Worm (Caenorhabditis elegans) whole organism, L1 larva: ENCODE results near the gene B0250.18.

Experiments used
- C04F5.9 ChIP-seq: sonication (generic microtip); optimal IDR thresholded peaks from 2 replicates; lab custom pipeline; 2016; ENCODE audit warnings: missing genetic modification characterization, missing compliant biosample characterization
- C16A3.4 ChIP-seq: fragments of 150-350 bp; optimal IDR thresholded peaks from 2 replicates; lab custom pipeline; 2014; ENCODE audit warnings: missing biosample characterization, missing genetic modification characterization
- C34B4.2 ChIP-seq: sonication (generic microtip); optimal IDR thresholded peaks from 2 replicates; lab custom pipeline; 2017; ENCODE audit warnings: mild to moderate bottlenecking, missing genetic modification characterization, missing compliant biosample characterization
- aha-1 ChIP-seq: fragments of 150-350 bp; optimal IDR thresholded peaks from 2 replicates; lab custom pipeline; 2014; ENCODE audit warnings: missing biosample characterization, missing genetic modification characterization
- alr-1 ChIP-seq: fragments of 200-800 bp; sonication (Bioruptor generic); optimal IDR thresholded peaks from 2 replicates; lab custom pipeline; 2018; ENCODE audit warnings: borderline replicate concordance, mild to moderate bottlenecking, missing genetic modification characterization, missing compliant biosample characterization
- aly-2 ChIP-seq: fragments of 150-350 bp; optimal IDR thresholded peaks from 2 replicates; lab custom pipeline; 2014; ENCODE audit warnings: missing biosample characterization, missing genetic modification characterization
- ama-1 ChIP-seq: fragments of 150-350 bp; optimal IDR thresholded peaks from 2 replicates; lab custom pipeline; 2014
- ceh-8 ChIP-seq: fragments of 200-800 bp; sonication (Bioruptor generic); optimal IDR thresholded peaks from 2 replicates; lab custom pipeline; 2018; ENCODE audit warnings: mild to moderate bottlenecking, missing genetic modification characterization, moderate library complexity, missing compliant biosample characterization
- ceh-82 ChIP-seq, 3 experiments: fragments of 150-350 bp in 1 of 3; sonication (generic microtip) in 2 of 3; optimal IDR thresholded peaks; 2 replicates each; lab custom pipeline; 2014 to 2017; ENCODE audit warnings: missing biosample characterization in 3 of 3, missing genetic modification characterization in 3 of 3
- ceh-90 ChIP-seq: sonication (generic microtip); optimal IDR thresholded peaks from 2 replicates; lab custom pipeline; 2016; ENCODE audit warnings: missing genetic modification characterization, missing compliant biosample characterization
- ces-1 ChIP-seq: fragments of 150-350 bp; optimal IDR thresholded peaks from 2 replicates; lab custom pipeline; 2014; ENCODE audit warnings: missing biosample characterization, missing genetic modification reagents, missing genetic modification characterization
- dsc-1 ChIP-seq: sonication (generic microtip); optimal IDR thresholded peaks from 2 replicates; lab custom pipeline; 2016; ENCODE audit warnings: mild to moderate bottlenecking, missing genetic modification characterization, missing compliant biosample characterization
- efl-1 ChIP-seq, 4 experiments: fragments of 150-350 bp; optimal IDR thresholded peaks in 3 of 4; peaks in 1 of 4; 1 replicate in 1 of 4; 2 replicates in 3 of 4; lab custom pipeline; 2014; ENCODE audit warnings: missing biosample characterization in 2 of 4, missing genetic modification characterization in 2 of 4, missing genetic modification reagents in 2 of 4
- efl-3 ChIP-seq: fragments of 200-800 bp; sonication (Bioruptor generic); optimal IDR thresholded peaks from 2 replicates; lab custom pipeline; 2018; ENCODE audit warnings: mild to moderate bottlenecking, missing genetic modification characterization, missing compliant biosample characterization
- ets-5 ChIP-seq: fragments of 200-800 bp; sonication (Bioruptor generic); IDR thresholded peaks from 2 replicates; pipeline ENCODE4 v1.3.6; 2022; ENCODE audit warnings: missing genetic modification characterization, missing compliant biosample characterization
- fkh-4 ChIP-seq: sonication (generic microtip); optimal IDR thresholded peaks from 2 replicates; lab custom pipeline; 2016; ENCODE audit warnings: missing compliant biosample characterization, missing genetic modification characterization, borderline replicate concordance
- fkh-8 ChIP-seq: sonication (generic microtip); optimal IDR thresholded peaks from 2 replicates; lab custom pipeline; 2016; ENCODE audit warnings: mild to moderate bottlenecking, missing genetic modification characterization, missing compliant biosample characterization
- fos-1 ChIP-seq: fragments of 150-350 bp; optimal IDR thresholded peaks from 2 replicates; lab custom pipeline; 2014; ENCODE audit warnings: missing biosample characterization, missing genetic modification characterization
- grh-1 ChIP-seq: fragments of 200-800 bp; sonication (Bioruptor generic); IDR thresholded peaks from 2 replicates; pipeline ENCODE4 v1.3.6; 2022; ENCODE audit warnings: missing genetic modification reagents, missing genetic modification characterization, missing compliant biosample characterization
- irx-1 ChIP-seq: sonication (generic microtip); optimal IDR thresholded peaks from 2 replicates; lab custom pipeline; 2016; ENCODE audit warnings: missing genetic modification characterization, missing compliant biosample characterization
- isw-1 ChIP-seq: fragments of 200-800 bp; sonication (Bioruptor generic); IDR thresholded peaks from 2 replicates; pipeline ENCODE4 v1.3.6; 2022; ENCODE audit warnings: missing genetic modification characterization, missing compliant biosample characterization
- lin-13 ChIP-seq: fragments of 150-350 bp; optimal IDR thresholded peaks from 2 replicates; lab custom pipeline; 2014; ENCODE audit warnings: missing biosample characterization, missing genetic modification reagents, missing genetic modification characterization
- lin-14 ChIP-seq: fragments of 200-800 bp; sonication (Bioruptor generic); optimal IDR thresholded peaks from 2 replicates; lab custom pipeline; 2018; ENCODE audit warnings: mild to moderate bottlenecking, missing genetic modification characterization, moderate library complexity, missing compliant biosample characterization
- lin-35 ChIP-seq, 2 experiments: fragments of 150-350 bp; optimal IDR thresholded peaks; 2 replicates each; lab custom pipeline; 2014; ENCODE audit warnings: missing biosample characterization in 2 of 2, missing genetic modification characterization in 2 of 2, missing genetic modification reagents in 2 of 2
- lsy-2 ChIP-seq, 2 experiments: fragments of 150-350 bp; optimal IDR thresholded peaks; 2 replicates each; lab custom pipeline; 2014; ENCODE audit warnings: missing biosample characterization in 2 of 2, missing genetic modification characterization in 2 of 2
- mab-9 ChIP-seq: fragments of 200-800 bp; sonication (Bioruptor generic); IDR thresholded peaks from 2 replicates; pipeline ENCODE4 v1.3.6; 2022; ENCODE audit warnings: missing genetic modification reagents, missing genetic modification characterization, missing compliant biosample characterization
- mep-1 ChIP-seq: fragments of 150-350 bp; optimal IDR thresholded peaks from 2 replicates; lab custom pipeline; 2014; ENCODE audit warnings: missing biosample characterization, missing genetic modification characterization
- nhr-12 ChIP-seq: sonication (generic microtip); optimal IDR thresholded peaks from 2 replicates; lab custom pipeline; 2017; ENCODE audit warnings: missing biosample characterization, missing genetic modification characterization
- nhr-19 ChIP-seq: fragments of 200-800 bp; sonication (Bioruptor generic); conservative IDR thresholded peaks from 2 replicates; pipeline ENCODE4 v1.3.6; 2022; ENCODE audit warnings: missing genetic modification characterization, missing compliant biosample characterization
- nhr-237 ChIP-seq: fragments of 150-350 bp; optimal IDR thresholded peaks from 2 replicates; lab custom pipeline; 2014; ENCODE audit warnings: missing biosample characterization, missing genetic modification characterization
- nhr-47 ChIP-seq: sonication (generic microtip); optimal IDR thresholded peaks from 2 replicates; lab custom pipeline; 2016; ENCODE audit warnings: mild to moderate bottlenecking, missing genetic modification characterization, moderate library complexity, missing compliant biosample characterization
- nhr-71 ChIP-seq: sonication (generic microtip); optimal IDR thresholded peaks from 2 replicates; lab custom pipeline; 2016; ENCODE audit warnings: mild to moderate bottlenecking, missing genetic modification characterization, moderate library complexity, missing compliant biosample characterization
- nhr-77 ChIP-seq: fragments of 150-350 bp; optimal IDR thresholded peaks from 2 replicates; lab custom pipeline; 2014; ENCODE audit warnings: missing biosample characterization, missing genetic modification characterization
- nhr-85 ChIP-seq: sonication (generic microtip); peaks from one replicate; lab custom pipeline; 2016; ENCODE audit warnings: missing genetic modification characterization, inconsistent platforms, missing compliant biosample characterization
- pag-3 ChIP-seq: sonication (generic microtip); optimal IDR thresholded peaks from 2 replicates; lab custom pipeline; 2017; ENCODE audit warnings: missing genetic modification characterization, mild to moderate bottlenecking, missing compliant biosample characterization, antibody characterized with exemption, borderline replicate concordance; ENCODE audit not compliant: insufficient read depth
- pqm-1 ChIP-seq: sonication (generic microtip); optimal IDR thresholded peaks from 3 replicates; lab custom pipeline; 2017; ENCODE audit warnings: missing biosample characterization, missing genetic modification characterization
- skn-1 ChIP-seq: fragments of 150-350 bp; optimal IDR thresholded peaks from 2 replicates; lab custom pipeline; 2014; ENCODE audit warnings: missing biosample characterization, missing genetic modification characterization
- snpc-4 ChIP-seq: fragments of 150-350 bp; optimal IDR thresholded peaks from 2 replicates; lab custom pipeline; 2014; ENCODE audit warnings: missing biosample characterization, missing genetic modification characterization
- snu-23 ChIP-seq: sonication (generic microtip); optimal IDR thresholded peaks from 2 replicates; lab custom pipeline; 2016; ENCODE audit warnings: missing genetic modification characterization, missing compliant biosample characterization
- sptf-1 ChIP-seq: fragments of 150-350 bp; optimal IDR thresholded peaks from 2 replicates; lab custom pipeline; 2014; ENCODE audit warnings: missing biosample characterization, missing genetic modification characterization
- sup-37 ChIP-seq: fragments of 200-800 bp; sonication (Bioruptor generic); optimal IDR thresholded peaks from 2 replicates; lab custom pipeline; 2018; ENCODE audit warnings: mild to moderate bottlenecking, missing genetic modification characterization, missing compliant biosample characterization
- swsn-7 ChIP-seq: sonication (generic microtip); optimal IDR thresholded peaks from 2 replicates; lab custom pipeline; 2016; ENCODE audit warnings: missing genetic modification characterization, missing compliant biosample characterization
- tbx-2 ChIP-seq: sonication (generic microtip); optimal IDR thresholded peaks from 2 replicates; lab custom pipeline; 2016; ENCODE audit warnings: missing genetic modification characterization, missing compliant biosample characterization
- tlp-1 ChIP-seq: fragments of 150-350 bp; optimal IDR thresholded peaks from 2 replicates; lab custom pipeline; 2014; ENCODE audit warnings: missing biosample characterization, missing genetic modification characterization
- unc-130 ChIP-seq: fragments of 150-350 bp; optimal IDR thresholded peaks from 2 replicates; lab custom pipeline; 2017; ENCODE audit warnings: missing biosample characterization, missing genetic modification characterization, inconsistent platforms
- unc-30 ChIP-seq: sonication (generic microtip); optimal IDR thresholded peaks from 2 replicates; lab custom pipeline; 2017; ENCODE audit warnings: missing biosample characterization, missing genetic modification characterization
- unc-98 ChIP-seq: fragments of 200-800 bp; sonication (Bioruptor generic); IDR thresholded peaks from 2 replicates; pipeline ENCODE4 v1.3.6; 2022; ENCODE audit warnings: missing genetic modification characterization, missing compliant biosample characterization
- vab-15 ChIP-seq: sonication (generic microtip); optimal IDR thresholded peaks from 2 replicates; lab custom pipeline; 2017; ENCODE audit warnings: missing genotype, mild to moderate bottlenecking, missing genetic modification characterization, missing compliant biosample characterization
- xbp-1 ChIP-seq: sonication (generic microtip); optimal IDR thresholded peaks from 2 replicates; lab custom pipeline; 2016; ENCODE audit warnings: missing genetic modification characterization, missing compliant biosample characterization

The B0250.18 gene

DNA sequence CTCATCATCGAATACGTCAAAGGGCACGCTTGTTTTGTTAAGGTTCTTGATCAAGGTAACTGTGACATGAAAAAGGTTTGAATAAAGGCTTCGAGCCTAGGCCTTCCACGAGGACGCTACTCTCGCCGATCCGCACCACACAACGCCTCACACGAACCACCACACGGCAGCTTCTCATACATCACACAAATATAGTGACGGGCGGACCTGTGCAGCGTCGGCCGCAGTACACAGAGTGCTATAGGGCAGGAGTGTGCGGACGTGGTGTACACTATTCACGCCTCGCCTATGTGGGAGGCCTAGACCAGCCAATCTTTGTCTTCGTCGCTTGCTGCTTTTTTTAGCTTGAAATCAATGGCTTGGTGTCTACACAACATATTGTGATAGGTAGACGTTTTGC lies 5.1 kb downstream of the B0250.18 start (continued):
- TF ChIP-seq nhr-12 (tag; lab: Kevin White, UChicago) = no peak
- TF ChIP-seq swsn-7 = peak; percentile 59
- TF ChIP-seq unc-130 (tag; lab: Kevin White, UChicago) = no peak
- TF ChIP-seq efl-3 (GFP tag; lab: Kevin White, UChicago) = no peak
- TF ChIP-seq irx-1 (tag; lab: Kevin White, UChicago) = no peak
- TF ChIP-seq efl-1 (optimal IDR thresholded peaks at IDR 0.05; lab: Kevin White, UChicago) = peak in 1 of 2 experiments; percentile 23
- TF ChIP-seq efl-1 (GFP tag; optimal IDR thresholded peaks at IDR 0.05 in 1 of 2; lab: Kevin White, UChicago) = peak in 1 of 2 experiments; percentile 73
- TF ChIP-seq pqm-1 (tag; lab: Kevin White, UChicago) = no peak
- TF ChIP-seq ces-1 = no peak
- TF ChIP-seq grh-1 = no peak
- TF ChIP-seq vab-15 = no peak
- peak in 1 of 2 experiments; percentile 10 for TF ChIP-seq lin-35 (GFP tag; optimal IDR thresholded peaks at IDR 0.05; lab: Kevin White, UChicago)
- no peak for TF ChIP-seq lin-13 (GFP tag; lab: Kevin White, UChicago)
- peak; percentile 98 for TF ChIP-seq snpc-4
- TF ChIP-seq C04F5.9 = no peak
- no peak for TF ChIP-seq ets-5 (GFP tag; lab: Robert Waterston, UW)
- no peak for TF ChIP-seq C34B4.2
- TF ChIP-seq unc-98 (GFP tag; lab: Robert Waterston, UW) = no peak
- no peak for TF ChIP-seq fkh-8 (tag; lab: Kevin White, UChicago)
- TF ChIP-seq xbp-1 = peak; percentile 13
- TF ChIP-seq nhr-237 = no peak
- peak in 2 of 3 experiments; percentile 16 to 18 for TF ChIP-seq ceh-82 (tag; optimal IDR thresholded peaks at IDR 0.05; lab: Kevin White, UChicago)
- TF ChIP-seq C16A3.4 = no peak
- TF ChIP-seq ceh-8 (GFP tag; lab: Kevin White, UChicago) = no peak
- no peak for TF ChIP-seq fos-1
- TF ChIP-seq, all 84 proteins: peak for 15

DNA sequence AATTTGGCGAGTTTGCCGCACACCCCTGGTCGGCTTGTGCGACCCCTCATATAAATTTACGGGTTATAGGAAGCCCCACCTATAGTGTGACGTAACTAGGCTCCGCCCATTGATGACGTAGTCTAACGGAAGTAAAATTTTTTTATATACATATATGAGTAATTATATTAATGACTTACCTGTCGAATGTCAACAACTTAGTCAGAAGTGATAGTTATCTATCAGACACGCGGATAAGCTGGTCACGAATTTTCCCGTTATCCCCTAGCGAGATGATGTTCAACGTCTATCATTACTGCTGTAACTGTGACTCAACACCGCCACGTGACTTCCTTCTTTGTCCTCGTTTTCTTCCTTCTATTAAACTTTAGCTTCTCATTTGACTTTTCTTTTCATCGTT lies 6.9 kb downstream of the B0250.18 start, which contains the start of gene srd-70:
Gene srd-70 (plus strand): TSS at position 301 of the 400 bp plus-strand sequence.
- TF ChIP-seq ceh-8 (GFP tag; lab: Kevin White, UChicago) (peak; percentile 29), nhr-71 (tag; lab: Kevin White, UChicago) (peak; percentile 7), fkh-4 (tag; lab: Kevin White, UChicago) (no peak), fkh-8 (tag; lab: Kevin White, UChicago) (no peak)
- TF ChIP-seq, all 84 proteins: peak for 2

DNA sequence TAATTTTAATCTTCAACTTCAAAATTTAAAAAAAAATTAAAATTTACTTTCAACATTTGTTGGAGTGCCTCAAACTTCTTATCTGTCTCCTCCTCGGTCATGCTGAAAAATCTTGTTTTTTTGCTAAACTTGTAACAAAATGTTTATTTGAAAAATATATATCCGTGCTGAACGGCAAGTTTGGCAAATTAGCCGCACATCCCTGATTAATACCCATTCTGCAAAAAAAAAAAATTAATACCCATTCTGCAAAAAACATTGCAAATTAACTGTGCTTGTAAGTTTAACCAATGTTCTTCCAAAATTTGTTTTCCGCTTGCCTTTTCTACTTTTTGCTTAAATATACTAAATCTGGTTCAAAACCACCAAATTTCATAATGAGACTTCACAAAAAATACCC lies 7.6 kb downstream of the B0250.18 start, which contains the start of gene F48F5.6:
Gene F48F5.6 (minus strand): TSS at position 101 of the 400 bp plus-strand sequence.
- TF ChIP-seq pag-3 (no peak), lsy-2 (tag; optimal IDR thresholded peaks at IDR 0.05; lab: Kevin White, UChicago) (no peak), aly-2 (tag; lab: Kevin White, UChicago) (no peak), sptf-1 (tag; lab: Kevin White, UChicago) (no peak), aha-1 (tag; lab: Kevin White, UChicago) (no peak), dsc-1 (tag; lab: Kevin White, UChicago) (no peak), lin-14 (GFP tag; lab: Kevin White, UChicago) (no peak)

DNA sequence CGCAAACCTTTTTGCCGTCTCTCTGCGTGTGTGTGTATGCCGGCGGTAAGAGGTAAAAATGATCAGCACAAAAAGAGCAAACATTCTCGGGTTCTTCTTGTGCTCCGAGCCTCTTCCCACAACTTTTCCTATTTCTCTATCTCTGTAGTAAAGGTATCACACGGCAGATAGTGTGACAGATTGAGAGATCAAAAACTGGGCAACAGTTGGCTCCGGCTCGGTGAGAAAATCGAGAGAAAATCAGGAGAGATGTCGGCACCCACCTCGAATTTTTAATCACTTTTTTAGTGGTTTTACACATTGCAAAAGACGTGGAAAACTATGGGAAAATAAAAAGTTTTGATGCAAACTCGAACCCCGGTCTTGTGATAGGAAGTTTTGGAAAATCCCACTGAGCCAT lies 8.9 kb downstream of the B0250.18 start:
- TF ChIP-seq vab-15 = no peak
- TF ChIP-seq lin-13 (GFP tag; lab: Kevin White, UChicago) = no peak
- TF ChIP-seq mab-9 (GFP tag; lab: Robert Waterston, UW) = no peak
- TF ChIP-seq isw-1 (GFP tag; lab: Robert Waterston, UW) = no peak
- no peak for TF ChIP-seq lin-35 (GFP tag; optimal IDR thresholded peaks at IDR 0.05; lab: Kevin White, UChicago)
- TF ChIP-seq alr-1 (tag; lab: Kevin White, UChicago) = no peak
- no peak for TF ChIP-seq mep-1 (tag; lab: Kevin White, UChicago)
- TF ChIP-seq tlp-1 (tag; lab: Kevin White, UChicago) = no peak
- TF ChIP-seq tbx-2 (tag; lab: Kevin White, UChicago) = no peak
- no peak for TF ChIP-seq sup-37
- TF ChIP-seq nhr-47 (tag; lab: Kevin White, UChicago) = no peak
- TF ChIP-seq nhr-71 (tag; lab: Kevin White, UChicago) = no peak
- no peak for TF ChIP-seq ama-1
- no peak for TF ChIP-seq nhr-77
- TF ChIP-seq skn-1 (tag; lab: Kevin White, UChicago) = no peak
- TF ChIP-seq nhr-85 = no peak
- TF ChIP-seq aha-1 (tag; lab: Kevin White, UChicago) = no peak
- TF ChIP-seq snu-23 (GFP tag; lab: Kevin White, UChicago) = peak; percentile 19
- TF ChIP-seq unc-30 = no peak
- no peak for TF ChIP-seq ceh-90 (tag; lab: Kevin White, UChicago)
- peak; percentile 19; the same call in 1 of the 2 replicates for TF ChIP-seq nhr-19
